Worm (Caenorhabditis elegans): ENCODE results near the gene helq-1.
A peak's percentile ranks its signal among the peaks of the same experiment; 100 is the strongest.
"Not testable (repeated sequence)": the region's sequence is repeated elsewhere in the genome, so short reads cannot be mapped to it uniquely, and the experiment has no call there.

Gene helq-1

DNA sequence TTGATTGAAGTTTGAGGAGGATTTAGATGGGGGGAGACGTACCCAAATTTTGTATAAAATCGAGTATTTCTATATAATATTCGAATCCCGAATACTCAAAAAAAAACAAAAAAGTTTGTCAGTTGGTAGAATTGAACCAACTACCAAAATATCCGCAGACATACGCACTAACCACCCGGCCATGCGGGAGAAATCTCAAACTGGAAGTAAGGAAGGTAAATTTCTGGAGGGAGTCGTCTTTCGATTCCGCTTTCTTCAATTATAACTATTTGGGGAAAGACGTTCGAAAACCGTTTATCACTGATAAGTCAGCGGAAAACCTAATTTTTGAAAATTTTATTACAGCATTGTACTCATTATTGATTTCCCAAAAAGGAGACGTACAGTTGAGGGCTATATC, 42.0 kb upstream of the helq-1 start (continued):
- TF ChIP-seq dmd-8 (GFP tag; IDR thresholded peaks at IDR 0.05) (peak; percentile 76), hmg-1.1 (GFP tag; IDR thresholded peaks at IDR 0.05) (peak; percentile 48; the same call in 1 of the 2 replicates), pha-4 (GFP tag; IDR thresholded peaks at IDR 0.05) (peak; percentile 61; the same call in 1 of the 2 replicates)
- not testable (repeated sequence) for TF ChIP-seq pha-4 (tag; optimal IDR thresholded peaks at IDR 0.05)

- TF ChIP-seq lin-13 (GFP tag; optimal IDR thresholded peaks at IDR 0.05): no peak
- no peak for TF ChIP-seq dmd-8 (GFP tag; IDR thresholded peaks at IDR 0.05)
- TF ChIP-seq lin-1 (GFP tag; IDR thresholded peaks at IDR 0.05): no peak
- no peak for TF ChIP-seq T26A8.4 (GFP tag; IDR thresholded peaks at IDR 0.05)
- no peak for TF ChIP-seq arid-1 (GFP tag; conservative IDR thresholded peaks at IDR 0.05)
- TF ChIP-seq daf-16 (GFP tag; optimal IDR thresholded peaks at IDR 0.05): no peak
- TF ChIP-seq daf-16 (tag; optimal IDR thresholded peaks at IDR 0.05): no peak
- no peak for TF ChIP-seq rbr-2 (tag; optimal IDR thresholded peaks at IDR 0.05)
- no peak for TF ChIP-seq nhr-237 (tag; optimal IDR thresholded peaks at IDR 0.05)
- TF ChIP-seq nhr-48 (tag; optimal IDR thresholded peaks at IDR 0.05): no peak
- TF ChIP-seq attf-4 (tag; optimal IDR thresholded peaks at IDR 0.05): no peak
- no peak for TF ChIP-seq duxl-1 (tag; optimal IDR thresholded peaks at IDR 0.05; ENCODE audit: poor library complexity)
Measured at ce11 chrIII:627838-628237, 40.9 kb upstream of the helq-1 start, which contains the start of gene T19C3.5. Gene T19C3.5, minus strand, starts transcription at chrIII:627938.

DNA sequence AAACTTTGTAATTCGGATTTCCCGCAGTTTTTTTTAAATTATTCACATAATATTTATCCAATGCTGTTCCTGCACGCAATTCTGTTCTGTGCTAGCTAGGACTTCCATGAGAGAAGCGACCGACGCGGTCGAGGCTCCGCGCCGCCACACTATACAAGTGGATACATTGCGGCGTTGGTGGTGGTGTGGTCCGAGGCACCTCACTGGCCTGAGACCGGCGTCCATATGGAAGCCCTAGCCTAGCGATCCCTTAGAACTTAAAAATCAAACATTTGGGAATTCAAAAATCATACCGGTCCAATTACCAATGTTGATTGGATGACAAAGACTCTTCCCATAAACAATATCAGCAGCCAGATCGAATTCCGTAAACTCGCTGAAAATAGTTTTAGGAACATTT, 39.2 kb upstream of the helq-1 start:
- TF ChIP-seq ceh-62 (tag; optimal IDR thresholded peaks at IDR 0.05) (no peak), aha-1 (tag) (peak; percentile 56), nhr-76 (tag; optimal IDR thresholded peaks at IDR 0.05) (no peak), snpc-1.2 (GFP tag; IDR thresholded peaks at IDR 0.05) (no peak), dpl-1 (GFP tag; optimal IDR thresholded peaks at IDR 0.05) (no peak), nhr-237 (tag; optimal IDR thresholded peaks at IDR 0.05) (no peak), dmd-9 (GFP tag; IDR thresholded peaks at IDR 0.05) (no peak)

- TF ChIP-seq mdl-1 (tag; optimal IDR thresholded peaks at IDR 0.05) (peak; percentile 60 to 96), gei-8 (GFP tag; optimal IDR thresholded peaks at IDR 0.05) (peak; percentile 63), nhr-77 (tag; optimal IDR thresholded peaks at IDR 0.05) (peak; percentile 97), mep-1 (tag; optimal IDR thresholded peaks at IDR 0.05) (peak; percentile 94), spr-1 (tag; optimal IDR thresholded peaks at IDR 0.05) (peak; percentile 53), pqm-1 (tag; optimal IDR thresholded peaks at IDR 0.05) (peak; percentile 97), egl-27 (tag; optimal IDR thresholded peaks at IDR 0.05) (peak; percentile 26), mdt-29 (GFP tag; IDR thresholded peaks at IDR 0.05) (no peak), daf-8 (GFP tag; IDR thresholded peaks at IDR 0.05) (no peak), dmd-9 (GFP tag; IDR thresholded peaks at IDR 0.05) (0 out of 2 replicates have a peak, but pooled peaks have one; percentile 17), ctbp-1 (GFP tag; IDR thresholded peaks at IDR 0.05) (0 out of 2 replicates have a peak, but pooled peaks have one; percentile 59), ZK337.2 (GFP tag; IDR thresholded peaks at IDR 0.05) (no peak), nhr-28 (tag; optimal IDR thresholded peaks at IDR 0.05) (peak; percentile 98), aha-1 (tag) (peak; percentile 99), T26A8.4 (GFP tag; IDR thresholded peaks at IDR 0.05) (peak; percentile 66; the same call in 1 of the 2 replicates), T20F7.1 (GFP tag; optimal IDR thresholded peaks at IDR 0.05) (no peak), ztf-7 (tag; optimal IDR thresholded peaks at IDR 0.05) (no peak), fkh-10 (GFP tag; optimal IDR thresholded peaks at IDR 0.05) (peak; percentile 25), nhr-10 (tag; optimal IDR thresholded peaks at IDR 0.05) (no peak), mxl-3 (GFP tag; optimal IDR thresholded peaks at IDR 0.05) (peak; percentile 98), set-16 (GFP tag; IDR thresholded peaks at IDR 0.05) (peak; percentile 65; the same call in 1 of the 2 replicates), mes-2 (tag; optimal IDR thresholded peaks at IDR 0.05; ENCODE audit: poor library complexity, severe bottlenecking) (peak; percentile 65), madf-9 (GFP tag; conservative IDR thresholded peaks at IDR 0.05) (peak; percentile 58; the same call in 1 of the 2 replicates), ceh-20 (GFP tag; IDR thresholded peaks at IDR 0.05) (peak; percentile 86), lsy-2 (tag; optimal IDR thresholded peaks at IDR 0.05) (peak; percentile 57 to 80), pha-4 (GFP tag; IDR thresholded peaks at IDR 0.05) (peak; percentile 78), pha-4 (tag; optimal IDR thresholded peaks at IDR 0.05) (no peak), nhr-76 (tag; optimal IDR thresholded peaks at IDR 0.05) (no peak), egl-43 (GFP tag; IDR thresholded peaks at IDR 0.05) (peak; percentile 63; the same call in 1 of the 2 replicates), Y75B8A.6 (GFP tag; IDR thresholded peaks at IDR 0.05) (no peak), D1046.2 (GFP tag; IDR thresholded peaks at IDR 0.05) (no peak), daf-16 (GFP tag; optimal IDR thresholded peaks at IDR 0.05) (peak; percentile 38 to 55), daf-16 (tag; optimal IDR thresholded peaks at IDR 0.05) (peak; percentile 95), nhr-237 (tag; optimal IDR thresholded peaks at IDR 0.05) (no peak)
Measured at ce11 chrIII:623754-624153, 36.8 kb upstream of the helq-1 start.

All from whole organism, L4 larva.